Worm (Caenorhabditis elegans) whole organism, L4 larva: ENCODE results near the gene C27B7.7.

Experiments used
- D1046.2 ChIP-seq: fragments of 200-800 bp; sonication (Bioruptor generic); IDR thresholded peaks from 2 replicates; pipeline ENCODE4 v1.3.6; 2022; ENCODE audit warnings: missing genetic modification characterization, missing compliant biosample characterization
- F10B5.3 ChIP-seq: sonication (generic microtip); optimal IDR thresholded peaks from 2 replicates; lab custom pipeline; 2016; ENCODE audit warnings: mild to moderate bottlenecking, missing genetic modification characterization, missing compliant biosample characterization
- F49E8.2 ChIP-seq: sonication (generic microtip); optimal IDR thresholded peaks from 2 replicates; lab custom pipeline; 2016; ENCODE audit warnings: missing compliant biosample characterization, mild to moderate bottlenecking, missing genetic modification characterization, borderline replicate concordance
- R02D3.7 ChIP-seq: fragments of 150-350 bp; sonication (generic microtip); optimal IDR thresholded peaks from 3 replicates; lab custom pipeline; 2014; ENCODE audit warnings: missing biosample characterization, missing genetic modification characterization
- T20F7.1 ChIP-seq: fragments of 200-800 bp; sonication (Bioruptor generic); optimal IDR thresholded peaks from 2 replicates; lab custom pipeline; 2018; ENCODE audit warnings: mild to moderate bottlenecking, missing genetic modification characterization, missing compliant biosample characterization
- Y5F2A.4 ChIP-seq: fragments of 200-800 bp; sonication (Bioruptor generic); optimal IDR thresholded peaks from 2 replicates; lab custom pipeline; 2018; ENCODE audit warnings: mild to moderate bottlenecking, missing genetic modification characterization, missing compliant biosample characterization
- Y75B8A.6 ChIP-seq: fragments of 200-800 bp; sonication (Bioruptor generic); IDR thresholded peaks from 2 replicates; pipeline ENCODE4 v1.3.6; 2022; ENCODE audit warnings: missing genetic modification reagents, missing genetic modification characterization, missing compliant biosample characterization
- aha-1 ChIP-seq: fragments of 150-350 bp; peaks from one replicate; lab custom pipeline; 2014; ENCODE audit warnings: missing biosample characterization, missing genetic modification characterization
- aly-2 ChIP-seq: sonication (generic microtip); optimal IDR thresholded peaks from 2 replicates; lab custom pipeline; 2018; ENCODE audit warnings: missing biosample characterization, missing genetic modification characterization
- ama-1 ChIP-seq: fragments of 150-350 bp; optimal IDR thresholded peaks from 2 replicates; lab custom pipeline; 2014; ENCODE audit warnings: inconsistent platforms, mixed read lengths
- arid-1 ChIP-seq: fragments of 200-800 bp; sonication (Bioruptor generic); conservative IDR thresholded peaks from 2 replicates; pipeline ENCODE4 v1.3.6; 2022; ENCODE audit warnings: missing genetic modification reagents, missing genetic modification characterization, missing compliant biosample characterization
- ceh-28 ChIP-seq: fragments of 150-350 bp; optimal IDR thresholded peaks from 2 replicates; lab custom pipeline; 2014; ENCODE audit warnings: missing biosample characterization, missing genetic modification reagents, missing genetic modification characterization
- ceh-62 ChIP-seq: sonication (generic microtip); optimal IDR thresholded peaks from 2 replicates; lab custom pipeline; 2017; ENCODE audit warnings: missing biosample characterization, missing genetic modification characterization
- dmd-6 ChIP-seq: fragments of 200-800 bp; sonication (Bioruptor generic); IDR thresholded peaks from 2 replicates; pipeline ENCODE4 v1.3.6; 2022; ENCODE audit warnings: missing genetic modification reagents, missing genetic modification characterization, missing compliant biosample characterization
- dmd-8 ChIP-seq: fragments of 200-800 bp; sonication (Bioruptor generic); IDR thresholded peaks from 2 replicates; pipeline ENCODE4 v1.3.6; 2022; ENCODE audit warnings: missing genetic modification characterization, missing compliant biosample characterization
- egl-27 ChIP-seq: sonication (generic microtip); optimal IDR thresholded peaks from 3 replicates; lab custom pipeline; 2017; ENCODE audit warnings: missing biosample characterization, missing genetic modification reagents, missing genetic modification characterization
- egl-43 ChIP-seq: fragments of 200-800 bp; sonication (Bioruptor generic); IDR thresholded peaks from 2 replicates; pipeline ENCODE4 v1.3.6; 2022; ENCODE audit warnings: missing genetic modification reagents, missing genetic modification characterization, missing compliant biosample characterization
- fkh-10 ChIP-seq: fragments of 150-350 bp; optimal IDR thresholded peaks from 2 replicates; lab custom pipeline; 2014; ENCODE audit warnings: missing biosample characterization, missing genetic modification reagents, missing genetic modification characterization
- fos-1 ChIP-seq: fragments of 150-350 bp; optimal IDR thresholded peaks from 2 replicates; lab custom pipeline; 2014; ENCODE audit warnings: missing biosample characterization, missing genetic modification characterization
- gei-8 ChIP-seq: fragments of 200-800 bp; sonication (Bioruptor generic); optimal IDR thresholded peaks from 2 replicates; lab custom pipeline; 2018; ENCODE audit warnings: mild to moderate bottlenecking, missing genetic modification characterization, missing compliant biosample characterization
- hlh-11 ChIP-seq: fragments of 200-800 bp; sonication (Bioruptor generic); optimal IDR thresholded peaks from 2 replicates; lab custom pipeline; 2018; ENCODE audit warnings: mild to moderate bottlenecking, missing genetic modification characterization, missing compliant biosample characterization
- hlh-30 ChIP-seq: sonication (generic microtip); optimal IDR thresholded peaks from 2 replicates; lab custom pipeline; 2017; ENCODE audit warnings: antibody characterized with exemption, mild to moderate bottlenecking, missing genetic modification characterization, missing compliant biosample characterization; ENCODE audit not compliant: insufficient read depth
- jun-1 ChIP-seq: fragments of 150-350 bp; optimal IDR thresholded peaks from 2 replicates; lab custom pipeline; 2014; ENCODE audit warnings: missing biosample characterization, missing genetic modification reagents, missing genetic modification characterization
- lin-1 ChIP-seq: fragments of 200-800 bp; sonication (Bioruptor generic); IDR thresholded peaks from 2 replicates; pipeline ENCODE4 v1.3.6; 2022; ENCODE audit warnings: missing genetic modification reagents, missing genetic modification characterization, missing compliant biosample characterization
- lin-15B ChIP-seq: fragments of 150-350 bp; sonication (generic microtip); optimal IDR thresholded peaks from 3 replicates; lab custom pipeline; 2014; ENCODE audit warnings: missing biosample characterization, missing genetic modification characterization
- lin-39 ChIP-seq: fragments of 150-350 bp; optimal IDR thresholded peaks from 2 replicates; lab custom pipeline; 2014; ENCODE audit warnings: missing biosample characterization, missing genetic modification reagents, missing genetic modification characterization
- lir-3 ChIP-seq: sonication (generic microtip); optimal IDR thresholded peaks from 2 replicates; lab custom pipeline; 2016; ENCODE audit warnings: mild to moderate bottlenecking, missing genetic modification characterization, missing compliant biosample characterization
- lsy-2 ChIP-seq, 2 experiments: fragments of 150-350 bp in 1 of 2; sonication (generic microtip) in 1 of 2; optimal IDR thresholded peaks; 2 replicates each; lab custom pipeline; 2014 to 2017; ENCODE audit warnings: missing biosample characterization in 2 of 2, missing genetic modification characterization in 2 of 2
- madf-5 ChIP-seq, 2 experiments: fragments of 200-800 bp; sonication (Bioruptor generic); IDR thresholded peaks; 2 replicates each; pipeline ENCODE4 v1.3.6; 2022; ENCODE audit warnings: missing compliant biosample characterization in 2 of 2, missing genetic modification characterization in 2 of 2
- mdl-1 ChIP-seq, 2 experiments: fragments of 150-350 bp in 1 of 2; sonication (generic microtip) in 1 of 2; optimal IDR thresholded peaks; 2 replicates each; lab custom pipeline; 2014 to 2017; ENCODE audit warnings: missing biosample characterization in 2 of 2, missing genetic modification characterization in 2 of 2
- mdt-29 ChIP-seq: fragments of 200-800 bp; sonication (Bioruptor generic); IDR thresholded peaks from 2 replicates; pipeline ENCODE4 v1.3.6; 2022; ENCODE audit warnings: missing genetic modification reagents, missing genetic modification characterization, missing compliant biosample characterization
- mep-1 ChIP-seq: fragments of 150-350 bp; sonication (generic microtip); optimal IDR thresholded peaks from 3 replicates; lab custom pipeline; 2014; ENCODE audit warnings: missing biosample characterization, missing genetic modification characterization
- nhr-10 ChIP-seq: fragments of 150-350 bp; optimal IDR thresholded peaks from 2 replicates; lab custom pipeline; 2014; ENCODE audit warnings: missing biosample characterization, missing genetic modification characterization
- nhr-11 ChIP-seq: fragments of 150-350 bp; optimal IDR thresholded peaks from 2 replicates; lab custom pipeline; 2014; ENCODE audit warnings: missing biosample characterization, missing genetic modification characterization
- nhr-111 ChIP-seq: fragments of 200-800 bp; sonication (Bioruptor generic); optimal IDR thresholded peaks from 2 replicates; lab custom pipeline; 2018; ENCODE audit warnings: mild to moderate bottlenecking, missing genetic modification characterization, missing compliant biosample characterization
- nhr-237 ChIP-seq: sonication (generic microtip); optimal IDR thresholded peaks from 2 replicates; lab custom pipeline; 2017; ENCODE audit warnings: missing biosample characterization, missing genetic modification characterization
- nhr-25 ChIP-seq: sonication (generic microtip); optimal IDR thresholded peaks from 2 replicates; lab custom pipeline; 2017; ENCODE audit warnings: missing genetic modification characterization, mild to moderate bottlenecking, missing compliant biosample characterization, antibody characterized with exemption, moderate library complexity, borderline replicate concordance; ENCODE audit not compliant: insufficient read depth
- nhr-76 ChIP-seq: fragments of 150-350 bp; optimal IDR thresholded peaks from 2 replicates; lab custom pipeline; 2014; ENCODE audit warnings: missing biosample characterization, missing genetic modification characterization
- pha-4 ChIP-seq, 2 experiments: fragments of 150-350 bp in 1 of 2; fragments of 200-800 bp in 1 of 2; sonication (Bioruptor generic) in 1 of 2; IDR thresholded peaks in 1 of 2; optimal IDR thresholded peaks in 1 of 2; 2 replicates each; pipeline versions ENCODE4 v1.3.6 to Lab custom; 2014 to 2022; ENCODE audit warnings: missing genetic modification characterization in 2 of 2, missing genetic modification reagents in 2 of 2, missing biosample characterization in 1 of 2, missing compliant biosample characterization in 1 of 2
- pqm-1 ChIP-seq: sonication (generic microtip); optimal IDR thresholded peaks from 2 replicates; lab custom pipeline; 2017; ENCODE audit warnings: missing biosample characterization, missing genetic modification characterization
- rbr-2 ChIP-seq: sonication (generic microtip); optimal IDR thresholded peaks from 2 replicates; lab custom pipeline; 2016; ENCODE audit warnings: missing genotype, missing genetic modification characterization, missing compliant biosample characterization
- saeg-2 ChIP-seq: fragments of 200-800 bp; sonication (Bioruptor generic); IDR thresholded peaks from 2 replicates; pipeline ENCODE4 v1.3.6; 2022; ENCODE audit warnings: missing genetic modification reagents, missing genetic modification characterization, missing compliant biosample characterization
- skn-1 ChIP-seq: fragments of 150-350 bp; optimal IDR thresholded peaks from 2 replicates; lab custom pipeline; 2014; ENCODE audit warnings: missing biosample characterization, missing genetic modification characterization
- snpc-4 ChIP-seq: fragments of 150-350 bp; optimal IDR thresholded peaks from 2 replicates; lab custom pipeline; 2014; ENCODE audit warnings: missing biosample characterization, missing genetic modification characterization
- tra-1 ChIP-seq: fragments of 200-800 bp; sonication (Bioruptor generic); IDR thresholded peaks from 2 replicates; pipeline ENCODE4 v1.3.6; 2022; ENCODE audit warnings: missing genetic modification reagents, missing genetic modification characterization, missing compliant biosample characterization
- unc-130 ChIP-seq: sonication (generic microtip); optimal IDR thresholded peaks from 2 replicates; lab custom pipeline; 2016; ENCODE audit warnings: missing genetic modification reagents, missing genetic modification characterization, missing compliant biosample characterization
- unc-62 ChIP-seq, 3 experiments: fragments of 150-350 bp in 1 of 3; sonication (generic microtip); optimal IDR thresholded peaks in 2 of 3; peaks in 1 of 3; 1 replicate in 1 of 3; 2 replicates in 2 of 3; lab custom pipeline; 2014 to 2017; ENCODE audit warnings: missing biosample characterization in 3 of 3, missing genetic modification characterization in 3 of 3, missing genetic modification reagents in 3 of 3, missing genotype in 1 of 3
- zfp-3 ChIP-seq: fragments of 200-800 bp; sonication (Bioruptor generic); conservative IDR thresholded peaks from 2 replicates; pipeline ENCODE4 v1.3.6; 2022; ENCODE audit warnings: missing genetic modification reagents, missing genetic modification characterization, missing compliant biosample characterization
- zip-11 ChIP-seq: fragments of 200-800 bp; sonication (Bioruptor generic); IDR thresholded peaks from 2 replicates; pipeline ENCODE4 v1.3.6; 2022; ENCODE audit warnings: missing genetic modification characterization, missing compliant biosample characterization
- ztf-7 ChIP-seq: fragments of 150-350 bp; optimal IDR thresholded peaks from 2 replicates; lab custom pipeline; 2014; ENCODE audit warnings: missing biosample characterization, missing genetic modification characterization

C27B7.7 gene

ce11 chrIV:8927093-8927492 lies 20.2 kb downstream of the C27B7.7 start (continued):
- TF ChIP-seq mdt-29 (GFP tag; lab: Robert Waterston, UW) (0 out of 2 replicates have a peak, but pooled peaks have one; percentile 41), pqm-1 (tag; lab: Kevin White, UChicago) (peak; percentile 25), dmd-6 (GFP tag; lab: Robert Waterston, UW) (peak; percentile 69), ceh-62 (no peak), ztf-7 (peak; percentile 89), skn-1 (tag; lab: Kevin White, UChicago) (no peak), fkh-10 (GFP tag; lab: Kevin White, UChicago) (no peak), hlh-11 (tag; lab: Kevin White, UChicago) (peak; percentile 85), unc-62 (GFP tag; optimal IDR thresholded peaks at IDR 0.05 in 1 of 2; lab: Kevin White, UChicago) (peak in 1 of 2 experiments; percentile 98), unc-62 (tag; optimal IDR thresholded peaks at IDR 0.05; lab: Kevin White, UChicago) (no peak), lin-39 (no peak), R02D3.7 (tag; lab: Kevin White, UChicago) (peak; percentile 41), egl-43 (peak; percentile 97), rbr-2 (tag; lab: Kevin White, UChicago) (peak; percentile 82), nhr-76 (tag; lab: Kevin White, UChicago) (no peak), D1046.2 (GFP tag; lab: Robert Waterston, UW) (no peak), nhr-237 (tag; lab: Kevin White, UChicago) (no peak), mdl-1 (tag; optimal IDR thresholded peaks at IDR 0.05; lab: Kevin White, UChicago) (peak in 1 of 2 experiments; percentile 6), nhr-11 (tag; lab: Kevin White, UChicago) (peak; percentile 16), mep-1 (tag; lab: Kevin White, UChicago) (peak; percentile 87), ama-1 (peak; percentile 41), F10B5.3 (tag; lab: Kevin White, UChicago) (peak; percentile 56), lin-15B (no peak), gei-8 (GFP tag; lab: Kevin White, UChicago) (peak; percentile 88), Y75B8A.6 (GFP tag; lab: Robert Waterston, UW) (0 out of 2 replicates have a peak, but pooled peaks have one; percentile 66), nhr-111 (GFP tag; lab: Kevin White, UChicago) (peak; percentile 92), Y5F2A.4 (GFP tag; lab: Kevin White, UChicago) (peak; percentile 83), unc-130 (peak; percentile 87), lsy-2 (tag; optimal IDR thresholded peaks at IDR 0.05; lab: Kevin White, UChicago) (no peak), dmd-8 (GFP tag; lab: Robert Waterston, UW) (peak; percentile 98), lin-1 (peak; percentile 85), fos-1 (tag; lab: Kevin White, UChicago) (no peak), pha-4 (GFP tag; IDR thresholded peaks at IDR 0.05; lab: Robert Waterston, UW) (peak; percentile 96), pha-4 (tag; optimal IDR thresholded peaks at IDR 0.05; lab: Kevin White, UChicago) (no peak), zfp-3 (GFP tag; lab: Robert Waterston, UW) (peak; percentile 89), hlh-30 (peak; percentile 97), jun-1 (peak; percentile 41), tra-1 (GFP tag; lab: Robert Waterston, UW) (peak; percentile 80), T20F7.1 (GFP tag; lab: Kevin White, UChicago) (peak; percentile 93), aha-1 (tag; lab: Kevin White, UChicago) (peak; percentile 93), lir-3 (tag; lab: Kevin White, UChicago) (peak; percentile 66), zip-11 (GFP tag; lab: Robert Waterston, UW) (0 out of 2 replicates have a peak, but pooled peaks have one; percentile 50), saeg-2 (GFP tag; lab: Robert Waterston, UW) (peak; percentile 81), arid-1 (GFP tag; lab: Robert Waterston, UW) (peak; percentile 92), nhr-10 (tag; lab: Kevin White, UChicago) (no peak), madf-5 (GFP tag; IDR thresholded peaks at IDR 0.05; lab: Robert Waterston, UW) (peak; percentile 76 to 82), nhr-25 (tag; lab: Kevin White, UChicago) (peak; percentile 79), F49E8.2 (tag; lab: Kevin White, UChicago) (peak; percentile 70), egl-27 (tag; lab: Kevin White, UChicago) (peak; percentile 51), snpc-4 (no peak), ceh-28 (tag; lab: Kevin White, UChicago) (peak; percentile 42), aly-2 (no peak)
